Worm (Caenorhabditis elegans) whole organism, early embryonic: ENCODE measurements around the gene R08D7.7.

ENCODE experiments used
- B0310.2 ChIP-seq: sonication (generic microtip); optimal IDR thresholded peaks from 2 replicates; lab custom pipeline; 2016; ENCODE audit warnings: mild to moderate bottlenecking, missing genetic modification characterization, missing compliant biosample characterization
- F13C5.2 ChIP-seq: sonication (generic microtip); optimal IDR thresholded peaks from 2 replicates; lab custom pipeline; 2017; ENCODE audit warnings: mild to moderate bottlenecking, missing genetic modification characterization, inconsistent platforms, missing compliant biosample characterization
- aly-1 ChIP-seq: sonication (generic microtip); optimal IDR thresholded peaks from 2 replicates; lab custom pipeline; 2016; ENCODE audit warnings: missing genetic modification characterization, missing compliant biosample characterization
- ama-1 ChIP-seq: fragments of 150-350 bp; optimal IDR thresholded peaks from 2 replicates; lab custom pipeline; 2014
- ceh-13 ChIP-seq: fragments of 200-800 bp; sonication (Bioruptor generic); optimal IDR thresholded peaks from 2 replicates; lab custom pipeline; 2018; ENCODE audit warnings: mild to moderate bottlenecking, missing genetic modification characterization, missing compliant biosample characterization
- ceh-36 ChIP-seq: sonication (generic microtip); optimal IDR thresholded peaks from 2 replicates; lab custom pipeline; 2016; ENCODE audit warnings: missing genetic modification characterization, inconsistent platforms, missing compliant biosample characterization
- ets-7 ChIP-seq: sonication (generic microtip); optimal IDR thresholded peaks from 2 replicates; lab custom pipeline; 2016; ENCODE audit warnings: missing genotype, missing genetic modification characterization, missing compliant biosample characterization
- flt-1 ChIP-seq: fragments of 200-800 bp; sonication (Bioruptor generic); IDR thresholded peaks from 2 replicates; pipeline ENCODE4 v1.3.6; 2022; ENCODE audit warnings: missing genetic modification characterization, missing compliant biosample characterization
- hmbx-1 ChIP-seq: sonication (generic microtip); optimal IDR thresholded peaks from 2 replicates; lab custom pipeline; 2016; ENCODE audit warnings: mild to moderate bottlenecking, missing genetic modification characterization, missing compliant biosample characterization
- hmg-4 ChIP-seq: fragments of 200-800 bp; sonication (Bioruptor generic); optimal IDR thresholded peaks from 2 replicates; lab custom pipeline; 2018; ENCODE audit warnings: mild to moderate bottlenecking, missing genetic modification characterization, missing compliant biosample characterization
- hnd-1 ChIP-seq: sonication (generic microtip); optimal IDR thresholded peaks from 2 replicates; lab custom pipeline; 2016; ENCODE audit warnings: missing genetic modification characterization, missing compliant biosample characterization
- pes-1 ChIP-seq: fragments of 200-800 bp; sonication (Bioruptor generic); IDR thresholded peaks from 2 replicates; pipeline ENCODE4 v1.3.6; 2022; ENCODE audit warnings: missing genetic modification reagents, missing genetic modification characterization, missing compliant biosample characterization
- scrt-1 ChIP-seq: fragments of 200-800 bp; sonication (Bioruptor generic); IDR thresholded peaks from 2 replicates; pipeline ENCODE4 v1.3.6; 2022; ENCODE audit warnings: missing genetic modification characterization, missing compliant biosample characterization
- sea-1 ChIP-seq: fragments of 200-800 bp; sonication (Bioruptor generic); conservative IDR thresholded peaks from 2 replicates; pipeline ENCODE4 v1.3.6; 2022; ENCODE audit warnings: missing genetic modification characterization, missing compliant biosample characterization
- tbx-11 ChIP-seq: fragments of 200-800 bp; sonication (Bioruptor generic); IDR thresholded peaks from 2 replicates; pipeline ENCODE4 v1.3.6; 2022; ENCODE audit warnings: missing genetic modification characterization, missing compliant biosample characterization
- tbx-37 ChIP-seq: fragments of 200-800 bp; sonication (Bioruptor generic); conservative IDR thresholded peaks from 2 replicates; pipeline ENCODE4 v1.3.6; 2022; ENCODE audit warnings: missing genetic modification reagents, missing genetic modification characterization, missing compliant biosample characterization
- tra-4 ChIP-seq: sonication (generic microtip); optimal IDR thresholded peaks from 2 replicates; lab custom pipeline; 2017; ENCODE audit warnings: missing genetic modification characterization, missing compliant biosample characterization

The R08D7.7 gene

ce11 chrIII:8974835-8975234, 15.0 kb upstream of the R08D7.7 start:
- TF ChIP-seq scrt-1 (GFP tag; lab: Robert Waterston, UW) (no peak), F13C5.2 (tag; lab: Kevin White, UChicago) (no peak), flt-1 (GFP tag; lab: Robert Waterston, UW) (no peak), tra-4 (tag; lab: Kevin White, UChicago) (no peak)

ce11 chrIII:8978512-8979352, 11.1 kb upstream of the R08D7.7 start:
- no peak for TF ChIP-seq hmbx-1 (tag; lab: Kevin White, UChicago)
- TF ChIP-seq flt-1 (GFP tag; lab: Robert Waterston, UW), result no peak
- no peak for TF ChIP-seq ama-1 (lab: Kevin White, UChicago)
- TF ChIP-seq F13C5.2 (tag; lab: Kevin White, UChicago), result no peak
- TF ChIP-seq ceh-36 (tag; lab: Kevin White, UChicago), result no peak

ce11 chrIII:8980892-8981291, 9.0 kb upstream of the R08D7.7 start:
- TF ChIP-seq tbx-11 (no peak), tra-4 (tag; lab: Kevin White, UChicago) (no peak), flt-1 (GFP tag; lab: Robert Waterston, UW) (no peak), hmbx-1 (tag; lab: Kevin White, UChicago) (no peak), ceh-13 (GFP tag; lab: Kevin White, UChicago) (no peak), ceh-36 (tag; lab: Kevin White, UChicago) (no peak), aly-1 (no peak), F13C5.2 (tag; lab: Kevin White, UChicago) (no peak), scrt-1 (GFP tag; lab: Robert Waterston, UW) (no peak), ama-1 (lab: Kevin White, UChicago) (no peak), B0310.2 (tag; lab: Kevin White, UChicago) (no peak), hmg-4 (GFP tag; lab: Kevin White, UChicago) (no peak), tbx-37 (no peak), pes-1 (GFP tag; lab: Robert Waterston, UW) (no peak), sea-1 (GFP tag; lab: Robert Waterston, UW) (no peak), hnd-1 (tag; lab: Kevin White, UChicago) (no peak), ets-7 (tag; lab: Kevin White, UChicago) (no peak)

- TF ChIP-seq ceh-13 (GFP tag; lab: Kevin White, UChicago), result no peak
These were observed 7.9 kb upstream of the R08D7.7 start, which contains the start of gene pde-2 for ce11 chrIII:8981847-8982479. Gene pde-2, minus strand, starts transcription at chrIII:8981897.

- TF ChIP-seq scrt-1 (GFP tag; lab: Robert Waterston, UW) (no peak), tbx-37 (no peak), F13C5.2 (tag; lab: Kevin White, UChicago) (no peak), ets-7 (tag; lab: Kevin White, UChicago) (no peak), pes-1 (GFP tag; lab: Robert Waterston, UW) (no peak), tra-4 (tag; lab: Kevin White, UChicago) (no peak), sea-1 (GFP tag; lab: Robert Waterston, UW) (no peak), tbx-11 (no peak), ceh-13 (GFP tag; lab: Kevin White, UChicago) (no peak), ama-1 (lab: Kevin White, UChicago) (no peak), ceh-36 (tag; lab: Kevin White, UChicago) (no peak), hnd-1 (tag; lab: Kevin White, UChicago) (no peak), hmbx-1 (tag; lab: Kevin White, UChicago) (no peak), aly-1 (no peak), flt-1 (GFP tag; lab: Robert Waterston, UW) (no peak), hmg-4 (GFP tag; lab: Kevin White, UChicago) (no peak), B0310.2 (tag; lab: Kevin White, UChicago) (no peak)
These were observed 6.7 kb upstream of the R08D7.7 start for ce11 chrIII:8983135-8983534.

- TF ChIP-seq tra-4 (tag; lab: Kevin White, UChicago) (no peak), flt-1 (GFP tag; lab: Robert Waterston, UW) (no peak)
These were observed 6.0 kb upstream of the R08D7.7 start for ce11 chrIII:8983811-8984210.

- TF ChIP-seq aly-1, result no peak
- TF ChIP-seq ceh-13 (GFP tag; lab: Kevin White, UChicago), result no peak
- no peak for TF ChIP-seq sea-1 (GFP tag; lab: Robert Waterston, UW)
- TF ChIP-seq F13C5.2 (tag; lab: Kevin White, UChicago), result no peak
- no peak for TF ChIP-seq tbx-37
- no peak for TF ChIP-seq flt-1 (GFP tag; lab: Robert Waterston, UW)
- no peak for TF ChIP-seq tra-4 (tag; lab: Kevin White, UChicago)
- no peak for TF ChIP-seq ceh-36 (tag; lab: Kevin White, UChicago)
- no peak for TF ChIP-seq B0310.2 (tag; lab: Kevin White, UChicago)
- no peak for TF ChIP-seq pes-1 (GFP tag; lab: Robert Waterston, UW)
- TF ChIP-seq scrt-1 (GFP tag; lab: Robert Waterston, UW), result no peak
- no peak for TF ChIP-seq hnd-1 (tag; lab: Kevin White, UChicago)
- no peak for TF ChIP-seq hmg-4 (GFP tag; lab: Kevin White, UChicago)
- TF ChIP-seq tbx-11, result no peak
- TF ChIP-seq ama-1 (lab: Kevin White, UChicago), result no peak
These were observed 5.4 kb upstream of the R08D7.7 start for ce11 chrIII:8984412-8984811.
